Worm (Caenorhabditis elegans) whole organism, L4/young adult: Measurements from ENCODE around the gene let-711.

Experiments used
- W03F9.2 ChIP-seq: fragments of 150-350 bp; optimal IDR thresholded peaks from 2 replicates; lab custom pipeline; 2014; ENCODE audit warnings: missing biosample characterization, missing genetic modification characterization
- him-1 ChIP-seq: sonication (generic microtip); optimal IDR thresholded peaks from 2 replicates; lab custom pipeline; 2016; ENCODE audit warnings: missing genotype, missing genetic modification reagents, missing genetic modification characterization, missing compliant biosample characterization

DNA sequence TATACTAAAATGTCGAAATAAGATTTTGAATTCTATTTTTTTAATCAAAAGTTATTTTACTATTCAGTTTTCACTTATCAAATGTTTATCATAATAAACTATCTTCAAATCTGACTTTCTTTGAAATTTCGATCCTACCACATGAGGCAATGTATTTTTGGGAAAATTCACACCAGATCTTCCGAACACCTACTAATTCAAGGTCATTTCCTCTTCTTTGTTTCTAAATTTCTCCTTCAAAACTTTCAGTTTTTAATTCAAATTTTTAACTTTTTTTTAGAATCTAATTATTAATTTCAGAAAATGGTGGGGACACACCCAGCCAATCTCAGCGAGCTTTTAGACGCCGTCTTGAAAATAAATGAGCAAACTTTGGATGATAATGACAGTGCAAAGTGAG is 33.1 kb downstream of the let-711 start, which contains the start of gene ceh-20:
- TF ChIP-seq him-1 (tag; lab: Kevin White, UChicago) (no peak), W03F9.2 (tag; lab: Kevin White, UChicago) (no peak)
